Worm (Caenorhabditis elegans): Measurements from ENCODE around the gene gfi-3.
A peak's percentile ranks its signal among the peaks of the same experiment; 100 is the strongest.

The gfi-3 gene

ce11 chrX:14505578-14506353, 25.4 kb downstream of the gfi-3 start (continued):
- TF ChIP-seq ztf-18 (tag; optimal IDR thresholded peaks at IDR 0.05) = no peak
- TF ChIP-seq madf-3 (GFP tag; IDR thresholded peaks at IDR 0.05) = no peak
- no peak for TF ChIP-seq cebp-1 (GFP tag; IDR thresholded peaks at IDR 0.05)
- TF ChIP-seq cebp-1 (tag; optimal IDR thresholded peaks at IDR 0.05) = peak; percentile 73
- peak; percentile 98 for TF ChIP-seq zfh-2 (GFP tag; conservative IDR thresholded peaks at IDR 0.05)
- TF ChIP-seq egrh-3 (GFP tag; IDR thresholded peaks at IDR 0.05) = peak; percentile 79
- peak; percentile 92 for TF ChIP-seq nhr-80 (tag; optimal IDR thresholded peaks at IDR 0.05)
- no peak for TF ChIP-seq hlh-12 (tag; optimal IDR thresholded peaks at IDR 0.05)
- peak; percentile 69 for TF ChIP-seq dox-1 (GFP tag; IDR thresholded peaks at IDR 0.05)
- TF ChIP-seq repo-1 (tag; optimal IDR thresholded peaks at IDR 0.05) = no peak
- TF ChIP-seq hmg-1.2 (GFP tag; IDR thresholded peaks at IDR 0.05) = peak; percentile 20; the same call in 1 of the 2 replicates
- TF ChIP-seq ztf-26 (tag; optimal IDR thresholded peaks at IDR 0.05) = peak; percentile 18
- peak; percentile 23; the same call in 1 of the 2 replicates for TF ChIP-seq let-526 (GFP tag; IDR thresholded peaks at IDR 0.05)
- TF ChIP-seq bed-2 (GFP tag; IDR thresholded peaks at IDR 0.05) = no peak
- TF ChIP-seq egl-44 (GFP tag; IDR thresholded peaks at IDR 0.05) = no peak
- TF ChIP-seq chd-7 (tag; optimal IDR thresholded peaks at IDR 0.05) = peak; percentile 52
- TF ChIP-seq snpc-1.1 (tag; optimal IDR thresholded peaks at IDR 0.05; ENCODE audit: insufficient read depth) = no peak
- TF ChIP-seq ztf-6 (GFP tag; IDR thresholded peaks at IDR 0.05) = no peak
- TF ChIP-seq lin-40 (tag; optimal IDR thresholded peaks at IDR 0.05) = peak; percentile 36
- TF ChIP-seq rcor-1 (GFP tag; IDR thresholded peaks at IDR 0.05) = no peak
- no peak for TF ChIP-seq snpc-1.3 (tag; optimal IDR thresholded peaks at IDR 0.05; ENCODE audit: insufficient read depth)

ce11 chrX:14507992-14508391, 27.6 kb downstream of the gfi-3 start:
- TF ChIP-seq Y67H2A.10 (GFP tag; conservative IDR thresholded peaks at IDR 0.05) (no peak), dpff-1 (tag; optimal IDR thresholded peaks at IDR 0.05) (no peak), K11D2.4 (GFP tag; IDR thresholded peaks at IDR 0.05) (0 out of 2 replicates have a peak, but pooled peaks have one; percentile 27), ceh-27 (GFP tag; optimal IDR thresholded peaks at IDR 0.05) (peak; percentile 29), somi-1 (GFP tag; optimal IDR thresholded peaks at IDR 0.05) (peak; percentile 41), B0336.3 (GFP tag; IDR thresholded peaks at IDR 0.05) (no peak), lin-40 (tag; optimal IDR thresholded peaks at IDR 0.05) (peak; percentile 44), ztf-26 (tag; optimal IDR thresholded peaks at IDR 0.05) (peak; percentile 60), unc-62 (GFP tag; optimal IDR thresholded peaks at IDR 0.05) (no peak)

- TF ChIP-seq rpc-1 (optimal IDR thresholded peaks at IDR 0.05) (no peak), rpc-1 (tag; optimal IDR thresholded peaks at IDR 0.05) (no peak), somi-1 (GFP tag; optimal IDR thresholded peaks at IDR 0.05) (peak; percentile 39), nhr-80 (tag; optimal IDR thresholded peaks at IDR 0.05) (peak; percentile 15), mxl-1 (tag; optimal IDR thresholded peaks at IDR 0.05) (no peak), efl-1 (GFP tag; optimal IDR thresholded peaks at IDR 0.05) (no peak), ama-1 (optimal IDR thresholded peaks at IDR 0.05) (no peak), ama-1 (GFP tag; optimal IDR thresholded peaks at IDR 0.05) (no peak), let-607 (tag; optimal IDR thresholded peaks at IDR 0.05) (no peak), zfh-2 (GFP tag; conservative IDR thresholded peaks at IDR 0.05) (0 out of 2 replicates have a peak, but pooled peaks have one; percentile 18), Y56A3A.18 (GFP tag; IDR thresholded peaks at IDR 0.05) (no peak), D2030.7 (GFP tag; IDR thresholded peaks at IDR 0.05) (no peak), hrde-1 (tag; optimal IDR thresholded peaks at IDR 0.05; ENCODE audit: borderline replicate concordance) (no peak), Y53F4B.3 (GFP tag; IDR thresholded peaks at IDR 0.05) (no peak), F39B2.1 (GFP tag; IDR thresholded peaks at IDR 0.05) (no peak), B0035.1 (tag; optimal IDR thresholded peaks at IDR 0.05) (no peak), rcor-1 (GFP tag; IDR thresholded peaks at IDR 0.05) (no peak), nfya-1 (tag; optimal IDR thresholded peaks at IDR 0.05; ENCODE audit: borderline replicate concordance, insufficient read depth) (no peak), tbp1 (GFP tag; optimal IDR thresholded peaks at IDR 0.05) (no peak), snpc-1.1 (tag; optimal IDR thresholded peaks at IDR 0.05; ENCODE audit: insufficient read depth) (no peak), lin-54 (GFP tag; optimal IDR thresholded peaks at IDR 0.05) (no peak), pbrm-1 (GFP tag; IDR thresholded peaks at IDR 0.05) (no peak)
Observed at ce11 chrX:14508823-14509259, 28.5 kb downstream of the gfi-3 start.
